Fruit fly (Drosophila melanogaster) whole organism, adult: ENCODE data around the gene RpL34a.

ENCODE experiments used
- CG11617 ChIP-seq: fragments of 200-800 bp; sonication (Bioruptor generic); optimal IDR thresholded peaks from 2 replicates; lab custom pipeline; 2017; ENCODE audit warnings: mild to moderate bottlenecking, missing biosample characterization, missing genetic modification reagents, missing genetic modification characterization
- CG33017 ChIP-seq: fragments of 200-800 bp; sonication (Bioruptor generic); optimal IDR thresholded peaks from 2 replicates; lab custom pipeline; 2018; ENCODE audit warnings: missing biosample characterization, mild to moderate bottlenecking, missing genetic modification characterization, moderate library complexity
- CG5204 ChIP-seq: fragments of 200-800 bp; sonication (Bioruptor generic); optimal IDR thresholded peaks from 2 replicates; lab custom pipeline; 2016; ENCODE audit warnings: missing biosample characterization, missing genetic modification characterization
- Clk ChIP-seq: fragments of 200-800 bp; sonication (Bioruptor generic); optimal IDR thresholded peaks from 2 replicates; lab custom pipeline; 2017; ENCODE audit warnings: missing biosample characterization, missing genetic modification characterization
- kay ChIP-seq: fragments of 200-800 bp; sonication (Bioruptor generic); peaks from one replicate; lab custom pipeline; 2016; ENCODE audit warnings: missing biosample characterization, missing genetic modification characterization, borderline replicate concordance

DNA sequence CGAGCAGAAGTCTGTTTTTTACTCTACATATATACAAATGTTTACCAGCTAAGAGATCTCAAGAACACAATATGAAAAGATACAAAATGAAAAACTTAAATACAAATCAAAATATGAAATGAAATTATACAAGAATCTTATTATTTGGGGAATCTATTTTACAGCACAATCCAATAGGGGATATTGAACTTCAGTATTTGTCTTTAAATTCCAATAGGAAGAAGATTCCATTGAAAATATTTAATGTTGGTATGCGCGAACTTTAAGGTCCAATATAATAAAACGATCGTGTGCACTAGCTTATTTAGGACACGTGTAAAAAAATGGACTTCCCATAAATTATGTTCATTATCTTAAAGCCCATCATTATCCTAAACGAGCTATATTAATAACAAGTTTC is 21.2 kb downstream of the RpL34a start:
- no peak for TF ChIP-seq CG33017 (tag; lab: Kevin White, UChicago)
- no peak for TF ChIP-seq CG5204 (GFP tag; lab: Kevin White, UChicago)
- TF ChIP-seq Clk (GFP tag; lab: Kevin White, UChicago): no peak
- no peak for TF ChIP-seq kay (GFP tag; lab: Kevin White, UChicago)
- TF ChIP-seq CG11617 (GFP tag; lab: Kevin White, UChicago): no peak
